Fruit fly (Drosophila melanogaster) whole organism, embryonic: ENCODE measurements around the gene CG2617.
A peak's percentile ranks its signal among the peaks of the same experiment; 100 is the strongest.

Source experiments
- Asciz ChIP-seq: fragments of 200-800 bp; sonication (Bioruptor generic); optimal IDR thresholded peaks from 2 replicates; lab custom pipeline; 2017; ENCODE audit warnings: missing biosample characterization, mild to moderate bottlenecking, missing genetic modification characterization, missing genetic modification reagents
- Atf3 ChIP-seq: fragments of 200-800 bp; sonication (Bioruptor generic); optimal IDR thresholded peaks from 3 replicates; lab custom pipeline; 2016; ENCODE audit warnings: missing biosample characterization, missing genetic modification characterization
- CG10267 ChIP-seq: fragments of 200-800 bp; sonication (Bioruptor generic); optimal IDR thresholded peaks from 2 replicates; lab custom pipeline; 2018; ENCODE audit warnings: missing biosample characterization, mild to moderate bottlenecking, missing genetic modification characterization, moderate library complexity
- CG10462 ChIP-seq: fragments of 200-800 bp; sonication (Bioruptor generic); optimal IDR thresholded peaks from 2 replicates; lab custom pipeline; 2016; ENCODE audit warnings: missing biosample characterization, missing genetic modification characterization
- CG12219 ChIP-seq: fragments of 200-800 bp; sonication (Bioruptor generic); optimal IDR thresholded peaks from 3 replicates; lab custom pipeline; 2018; ENCODE audit warnings: missing biosample characterization, mild to moderate bottlenecking, missing genetic modification characterization
- CG13624 ChIP-seq: fragments of 200-800 bp; sonication (Bioruptor generic); optimal IDR thresholded peaks from 2 replicates; lab custom pipeline; 2016; ENCODE audit warnings: missing biosample characterization, missing genetic modification characterization
- CG13775 ChIP-seq: fragments of 200-800 bp; sonication (Bioruptor generic); optimal IDR thresholded peaks from 3 replicates; lab custom pipeline; 2017; ENCODE audit warnings: missing biosample characterization, mild to moderate bottlenecking, missing genetic modification characterization
- CG15696 ChIP-seq: fragments of 200-800 bp; sonication (Bioruptor generic); optimal IDR thresholded peaks from 2 replicates; lab custom pipeline; 2019; ENCODE audit warnings: missing biosample characterization, mild to moderate bottlenecking, missing genetic modification characterization, moderate library complexity
- CG17328 ChIP-seq: fragments of 200-800 bp; sonication (Bioruptor generic); IDR thresholded peaks from 2 replicates; pipeline ENCODE4 v1.3.6; 2022; ENCODE audit warnings: missing biosample characterization, missing genetic modification characterization
- CG2116 ChIP-seq: fragments of 200-800 bp; sonication (Bioruptor generic); optimal IDR thresholded peaks from 3 replicates; lab custom pipeline; 2018; ENCODE audit warnings: missing biosample characterization, mild to moderate bottlenecking, missing genetic modification characterization
- CG32772 ChIP-seq: fragments of 200-800 bp; sonication (Bioruptor generic); IDR thresholded peaks from 2 replicates; pipeline ENCODE4 v1.3.6; 2022; ENCODE audit warnings: missing biosample characterization, missing genetic modification characterization
- CG4404 ChIP-seq: fragments of 200-800 bp; sonication (Bioruptor generic); IDR thresholded peaks from 2 replicates; pipeline ENCODE4 v1.3.6; 2022; ENCODE audit warnings: missing biosample characterization, missing genetic modification characterization
- CG4854 ChIP-seq: fragments of 200-800 bp; sonication (Bioruptor generic); optimal IDR thresholded peaks from 2 replicates; lab custom pipeline; 2016; ENCODE audit warnings: missing biosample characterization, missing genetic modification characterization, inconsistent platforms
- CG6272 ChIP-seq: fragments of 200-800 bp; sonication (Bioruptor generic); IDR thresholded peaks from 2 replicates; pipeline ENCODE4 v1.3.6; 2022; ENCODE audit warnings: missing biosample characterization, missing genetic modification characterization
- CG6765 ChIP-seq: fragments of 200-800 bp; sonication (Bioruptor generic); optimal IDR thresholded peaks from 3 replicates; lab custom pipeline; 2017; ENCODE audit warnings: missing biosample characterization, mild to moderate bottlenecking, missing genetic modification characterization
- CG7372 ChIP-seq: fragments of 200-800 bp; sonication (Bioruptor generic); IDR thresholded peaks from 2 replicates; pipeline ENCODE4 v1.3.6; 2022; ENCODE audit warnings: missing biosample characterization, missing genetic modification characterization
- CG8290 ChIP-seq, 3 experiments: fragments of 200-800 bp; sonication (Bioruptor generic); optimal IDR thresholded peaks; 2 replicates each; lab custom pipeline; 2016 to 2019; ENCODE audit warnings: missing biosample characterization in 3 of 3, missing genetic modification characterization in 3 of 3, mild to moderate bottlenecking in 2 of 3, moderate library complexity in 1 of 3
- CG8765 ChIP-seq: fragments of 200-800 bp; sonication (Bioruptor generic); IDR thresholded peaks from 2 replicates; pipeline ENCODE4 v1.3.6; 2022; ENCODE audit warnings: missing biosample characterization, missing genetic modification characterization
- CG9797 ChIP-seq: fragments of 200-800 bp; sonication (Bioruptor generic); optimal IDR thresholded peaks from 3 replicates; lab custom pipeline; 2018; ENCODE audit warnings: missing biosample characterization, mild to moderate bottlenecking, missing genetic modification characterization
- CG9817 ChIP-seq: fragments of 200-800 bp; sonication (Bioruptor generic); optimal IDR thresholded peaks from 2 replicates; lab custom pipeline; 2018; ENCODE audit warnings: missing biosample characterization, mild to moderate bottlenecking, missing genetic modification characterization, moderate library complexity
- Chrac-16 ChIP-seq: fragments of 200-800 bp; sonication (Bioruptor generic); optimal IDR thresholded peaks from 3 replicates; lab custom pipeline; 2016; ENCODE audit warnings: missing biosample characterization, missing genetic modification characterization
- ERR ChIP-seq: fragments of 200-800 bp; sonication (Bioruptor generic); optimal IDR thresholded peaks from 2 replicates; lab custom pipeline; 2016; ENCODE audit warnings: missing biosample characterization, missing genetic modification characterization
- Ets65A ChIP-seq: fragments of 200-800 bp; sonication (Bioruptor generic); peaks from one replicate; lab custom pipeline; 2016; ENCODE audit warnings: missing biosample characterization, missing genetic modification characterization
- Kr ChIP-seq: fragments of 200-800 bp; sonication (Bioruptor generic); optimal IDR thresholded peaks from 2 replicates; lab custom pipeline; 2017; ENCODE audit warnings: missing biosample characterization, mild to moderate bottlenecking, missing genetic modification characterization
- Lim3 ChIP-seq: fragments of 200-800 bp; sonication (Bioruptor generic); IDR thresholded peaks from 2 replicates; pipeline ENCODE4 v1.3.6; 2022; ENCODE audit warnings: missing biosample characterization, missing genetic modification characterization
- MBD-R2 ChIP-seq: fragments of 200-800 bp; sonication (Bioruptor generic); IDR thresholded peaks from 2 replicates; pipeline ENCODE4 v1.3.6; 2022; ENCODE audit warnings: missing biosample characterization, missing genetic modification characterization
- Mad ChIP-seq: fragments of 200-800 bp; sonication (Bioruptor generic); optimal IDR thresholded peaks from 2 replicates; lab custom pipeline; 2016; ENCODE audit warnings: missing biosample characterization, missing genetic modification characterization
- Max ChIP-seq: fragments of 200-800 bp; sonication (Bioruptor generic); optimal IDR thresholded peaks from 2 replicates; lab custom pipeline; 2016; ENCODE audit warnings: missing biosample characterization, mild to moderate bottlenecking, missing genetic modification characterization
- Med ChIP-seq: fragments of 200-800 bp; sonication (Bioruptor generic); peaks from one replicate; lab custom pipeline; 2016; ENCODE audit warnings: missing biosample characterization, missing genetic modification characterization, mild to moderate bottlenecking, inconsistent platforms, moderate library complexity
- Mes4 ChIP-seq: fragments of 200-800 bp; sonication (Bioruptor generic); optimal IDR thresholded peaks from 2 replicates; lab custom pipeline; 2016; ENCODE audit warnings: missing biosample characterization, missing genetic modification characterization
- NFAT ChIP-seq: fragments of 200-800 bp; sonication (Bioruptor generic); IDR thresholded peaks from 2 replicates; pipeline ENCODE4 v1.3.6; 2022; ENCODE audit warnings: missing biosample characterization, missing genetic modification characterization
- Pdp1 ChIP-seq, 2 experiments: fragments of 200-800 bp; sonication (Bioruptor generic); optimal IDR thresholded peaks; 3 replicates each; lab custom pipeline; 2016; ENCODE audit warnings: missing biosample characterization in 2 of 2, missing genetic modification characterization in 2 of 2, mild to moderate bottlenecking in 1 of 2, moderate library complexity in 1 of 2
- Ptx1 ChIP-seq: fragments of 200-800 bp; sonication (Bioruptor generic); IDR thresholded peaks from 2 replicates; pipeline ENCODE4 v1.3.6; 2022; ENCODE audit warnings: missing biosample characterization, missing genetic modification characterization
- Rfx ChIP-seq: fragments of 200-800 bp; sonication (Bioruptor generic); IDR thresholded peaks from 2 replicates; pipeline ENCODE4 v1.3.6; 2022; ENCODE audit warnings: missing biosample characterization, missing genetic modification characterization
- Sox102F ChIP-seq: fragments of 200-800 bp; sonication (Bioruptor generic); optimal IDR thresholded peaks from 2 replicates; lab custom pipeline; 2018; ENCODE audit warnings: missing biosample characterization, mild to moderate bottlenecking, missing genetic modification characterization, moderate library complexity
- ac ChIP-seq: fragments of 200-800 bp; sonication (Bioruptor generic); optimal IDR thresholded peaks from 3 replicates; lab custom pipeline; 2017; ENCODE audit warnings: missing biosample characterization, mild to moderate bottlenecking, missing genetic modification characterization
- amos ChIP-seq: fragments of 200-800 bp; sonication (Bioruptor generic); IDR thresholded peaks from 2 replicates; pipeline ENCODE4 v1.3.6; 2022; ENCODE audit warnings: missing biosample characterization, missing genetic modification characterization; ENCODE audit not compliant: partially characterized antibody
- ato ChIP-seq: fragments of 200-800 bp; sonication (Bioruptor generic); IDR thresholded peaks from 2 replicates; pipeline ENCODE4 v1.3.6; 2022; ENCODE audit warnings: missing biosample characterization, missing genetic modification characterization; ENCODE audit not compliant: partially characterized antibody
- az2 ChIP-seq: fragments of 200-800 bp; sonication (Bioruptor generic); optimal IDR thresholded peaks from 3 replicates; lab custom pipeline; 2016; ENCODE audit warnings: missing biosample characterization, missing genetic modification characterization
- bab2 ChIP-seq: fragments of 200-800 bp; sonication (Bioruptor generic); optimal IDR thresholded peaks from 2 replicates; lab custom pipeline; 2016; ENCODE audit warnings: missing biosample characterization, missing genetic modification characterization
- br ChIP-seq: fragments of >200 bp; optimal IDR thresholded peaks from 2 replicates; lab custom pipeline; 2017
- dysf ChIP-seq: fragments of 200-800 bp; sonication (Bioruptor generic); IDR thresholded peaks from 3 replicates; pipeline ENCODE4 v1.3.6; 2022; ENCODE audit warnings: missing biosample characterization, missing genetic modification characterization
- gfzf ChIP-seq: fragments of 200-800 bp; sonication (Bioruptor generic); optimal IDR thresholded peaks from 2 replicates; lab custom pipeline; 2016; ENCODE audit warnings: missing biosample characterization, mild to moderate bottlenecking, missing genetic modification characterization, moderate library complexity
- mld ChIP-seq: fragments of 200-800 bp; sonication (Bioruptor generic); IDR thresholded peaks from 3 replicates; pipeline ENCODE4 v1.3.6; 2022; ENCODE audit warnings: missing biosample characterization, missing genetic modification characterization; ENCODE audit not compliant: partially characterized antibody
- pnt ChIP-seq: fragments of 200-800 bp; sonication (Bioruptor generic); optimal IDR thresholded peaks from 3 replicates; lab custom pipeline; 2016; ENCODE audit warnings: missing biosample characterization, missing genetic modification characterization
- pum ChIP-seq: fragments of 200-800 bp; sonication (Bioruptor generic); optimal IDR thresholded peaks from 2 replicates; lab custom pipeline; 2016; ENCODE audit warnings: missing biosample characterization, missing genetic modification characterization
- sd ChIP-seq: fragments of 200-800 bp; sonication (Bioruptor generic); optimal IDR thresholded peaks from 3 replicates; lab custom pipeline; 2018; ENCODE audit warnings: missing biosample characterization, mild to moderate bottlenecking, missing genetic modification characterization, moderate library complexity
- slbo ChIP-seq: fragments of 200-800 bp; sonication (Bioruptor generic); IDR thresholded peaks from 2 replicates; pipeline ENCODE4 v1.3.6; 2022; ENCODE audit warnings: missing biosample characterization, missing genetic modification characterization
- sob ChIP-seq: fragments of 200-800 bp; sonication (Bioruptor generic); IDR thresholded peaks from 2 replicates; pipeline ENCODE4 v1.3.6; 2022; ENCODE audit warnings: missing biosample characterization, missing genetic modification characterization
- vvl ChIP-seq: fragments of 200-800 bp; sonication (Bioruptor generic); IDR thresholded peaks from 2 replicates; pipeline ENCODE4 v1.3.6; 2022; ENCODE audit warnings: missing biosample characterization, missing genetic modification characterization
- zfh1 ChIP-seq: fragments of 200-800 bp; sonication (Bioruptor generic); IDR thresholded peaks from 3 replicates; pipeline ENCODE4 v1.3.6; 2022; ENCODE audit warnings: missing biosample characterization, missing genetic modification characterization

The CG2617 gene

dm6 chr2L:20681648-20682098, 495 bp upstream of the CG2617 start, which contains the start of gene Cen (continued):
- no peak for TF ChIP-seq CG6272 (GFP tag; lab: Robert Waterston, UW)
- no peak for TF ChIP-seq Kr (GFP tag; lab: Kevin White, UChicago)
- TF ChIP-seq pnt (GFP tag; lab: Kevin White, UChicago) = no peak
- TF ChIP-seq CG9817 = peak; percentile 1
- peak; percentile 15; the same call in 1 of the 2 replicates for TF ChIP-seq CG8765 (GFP tag; lab: Robert Waterston, UW)
- TF ChIP-seq sob (GFP tag; lab: Robert Waterston, UW) = peak; percentile 11; the same call in 1 of the 2 replicates
- no peak for TF ChIP-seq br
- TF ChIP-seq pum (GFP tag; lab: Kevin White, UChicago) = peak; percentile 4
- TF ChIP-seq gfzf = peak; percentile 59
- no peak for TF ChIP-seq ERR
- TF ChIP-seq slbo = peak; percentile 58
- TF ChIP-seq Ets65A (GFP tag; lab: Kevin White, UChicago) = peak; percentile 69
- TF ChIP-seq CG13775 (GFP tag; lab: Kevin White, UChicago) = peak; percentile 61
- TF ChIP-seq CG2116 = peak; percentile 9
- TF ChIP-seq CG4404 (GFP tag; lab: Robert Waterston, UW) = no peak
- TF ChIP-seq ac (GFP tag; lab: Kevin White, UChicago) = no peak
- peak; percentile 41; the same call in 1 of the 3 replicates for TF ChIP-seq zfh1 (GFP tag; lab: Robert Waterston, UW)
- TF ChIP-seq amos = no peak
- no peak for TF ChIP-seq sd
- TF ChIP-seq CG9797 (GFP tag; lab: Kevin White, UChicago) = no peak
- TF ChIP-seq Pdp1 (GFP tag; optimal IDR thresholded peaks at IDR 0.05; lab: Kevin White, UChicago) = peak; percentile 42 to 95
- no peak for TF ChIP-seq ato (GFP tag; lab: Robert Waterston, UW)
- peak; percentile 18 for TF ChIP-seq az2
- no peak for TF ChIP-seq bab2
- peak; percentile 89 for TF ChIP-seq Med (GFP tag; lab: Kevin White, UChicago)
- peak; percentile 60; the same call in 1 of the 2 replicates for TF ChIP-seq vvl (GFP tag; lab: Robert Waterston, UW)
- peak; percentile 47 for TF ChIP-seq Sox102F (GFP tag; lab: Kevin White, UChicago)
- TF ChIP-seq CG13624 (GFP tag; lab: Kevin White, UChicago) = peak; percentile 25
- no peak for TF ChIP-seq NFAT (GFP tag; lab: Robert Waterston, UW)
- TF ChIP-seq CG17328 (GFP tag; lab: Robert Waterston, UW) = peak; percentile 66
- peak; percentile 60 for TF ChIP-seq CG32772 (GFP tag; lab: Robert Waterston, UW)
- TF ChIP-seq CG4854 (GFP tag; lab: Kevin White, UChicago) = no peak
- TF ChIP-seq Asciz (GFP tag; lab: Kevin White, UChicago) = no peak
- peak; percentile 20 for TF ChIP-seq Chrac-16
- peak; percentile 28 for TF ChIP-seq Max (GFP tag; lab: Kevin White, UChicago)
- TF ChIP-seq Atf3 = no peak
- no peak for TF ChIP-seq CG6765 (GFP tag; lab: Kevin White, UChicago)
- no peak for TF ChIP-seq mld (GFP tag; lab: Robert Waterston, UW)
- TF ChIP-seq CG8290 (GFP tag; optimal IDR thresholded peaks at IDR 0.05; lab: Kevin White, UChicago) = no peak
- no peak for TF ChIP-seq CG8290 (tag; optimal IDR thresholded peaks at IDR 0.05; lab: Kevin White, UChicago)
- no peak for TF ChIP-seq Lim3 (GFP tag; lab: Robert Waterston, UW)
- TF ChIP-seq dysf (GFP tag; lab: Robert Waterston, UW) = peak; percentile 49; the same call in 2 of the 3 replicates
- peak; percentile 56; the same call in 1 of the 2 replicates for TF ChIP-seq Ptx1 (GFP tag; lab: Robert Waterston, UW)
- TF ChIP-seq CG10267 (tag; lab: Kevin White, UChicago) = peak; percentile 28
- TF ChIP-seq CG7372 = no peak
- peak; percentile 40; the same call in 1 of the 2 replicates for TF ChIP-seq MBD-R2
- no peak for TF ChIP-seq CG15696
- TF ChIP-seq CG12219 = no peak
- TF ChIP-seq Mes4 = peak; percentile 18
- TF ChIP-seq Mad (GFP tag; lab: Kevin White, UChicago) = peak; percentile 23
- peak; percentile 60 for TF ChIP-seq Rfx
- TF ChIP-seq CG10462 (GFP tag; lab: Kevin White, UChicago) = no peak
